Worm (Caenorhabditis elegans) whole organism, mixed stage, embryonic: Measurements from ENCODE around the gene frpr-10.

Experiments
- M03D4.4 ChIP-seq: sonication (generic microtip); optimal IDR thresholded peaks from 2 replicates; lab custom pipeline; 2017; ENCODE audit warnings: mild to moderate bottlenecking, missing genetic modification characterization, missing compliant biosample characterization
- bed-3 ChIP-seq: fragments of 200-800 bp; sonication (Bioruptor generic); optimal IDR thresholded peaks from 3 replicates; lab custom pipeline; 2018; ENCODE audit warnings: mild to moderate bottlenecking, missing genetic modification characterization, moderate library complexity, missing compliant biosample characterization
- blmp-1 ChIP-seq: fragments of 150-350 bp; optimal IDR thresholded peaks from 2 replicates; lab custom pipeline; 2014; ENCODE audit warnings: missing biosample characterization, missing genetic modification characterization
- ceh-39 ChIP-seq: fragments of 150-350 bp; optimal IDR thresholded peaks from 2 replicates; lab custom pipeline; 2014; ENCODE audit warnings: missing biosample characterization, missing genetic modification characterization
- ceh-43 ChIP-seq: fragments of 200-800 bp; sonication (Bioruptor generic); optimal IDR thresholded peaks from 2 replicates; lab custom pipeline; 2018; ENCODE audit warnings: mild to moderate bottlenecking, missing genetic modification characterization, moderate library complexity, missing compliant biosample characterization
- ceh-83 ChIP-seq: fragments of 200-800 bp; sonication (Bioruptor generic); optimal IDR thresholded peaks from 2 replicates; lab custom pipeline; 2018; ENCODE audit warnings: mild to moderate bottlenecking, missing genetic modification characterization, missing compliant biosample characterization
- ces-1 ChIP-seq: fragments of 150-350 bp; optimal IDR thresholded peaks from 2 replicates; lab custom pipeline; 2014; ENCODE audit warnings: missing biosample characterization, missing genetic modification reagents, missing genetic modification characterization
- drap-1 ChIP-seq: fragments of 200-800 bp; sonication (Bioruptor generic); optimal IDR thresholded peaks from 3 replicates; lab custom pipeline; 2018; ENCODE audit warnings: mild to moderate bottlenecking, missing genetic modification characterization, missing compliant biosample characterization
- elt-1 ChIP-seq: sonication (generic microtip); optimal IDR thresholded peaks from 2 replicates; lab custom pipeline; 2017; ENCODE audit warnings: missing genetic modification characterization, mild to moderate bottlenecking, missing compliant biosample characterization, antibody characterized with exemption, moderate library complexity, borderline replicate concordance; ENCODE audit not compliant: insufficient read depth
- elt-3 ChIP-seq: fragments of 150-350 bp; optimal IDR thresholded peaks from 2 replicates; lab custom pipeline; 2014; ENCODE audit warnings: missing biosample characterization, missing genetic modification characterization
- flh-1 ChIP-seq: fragments of 200-800 bp; sonication (Bioruptor generic); optimal IDR thresholded peaks from 2 replicates; lab custom pipeline; 2018; ENCODE audit warnings: mild to moderate bottlenecking, missing genetic modification characterization, moderate library complexity, missing compliant biosample characterization
- ham-2 ChIP-seq: fragments of 200-800 bp; sonication (Bioruptor generic); optimal IDR thresholded peaks from 2 replicates; lab custom pipeline; 2018; ENCODE audit warnings: mild to moderate bottlenecking, missing genetic modification characterization, missing compliant biosample characterization
- hlh-1 ChIP-seq: fragments of 150-350 bp; optimal IDR thresholded peaks from 2 replicates; lab custom pipeline; 2014; ENCODE audit warnings: missing biosample characterization, missing genetic modification reagents, missing genetic modification characterization
- lin-13 ChIP-seq: fragments of 150-350 bp; optimal IDR thresholded peaks from 2 replicates; lab custom pipeline; 2014; ENCODE audit warnings: missing biosample characterization, missing genetic modification characterization
- lin-32 ChIP-seq: fragments of 200-800 bp; sonication (Bioruptor generic); optimal IDR thresholded peaks from 2 replicates; lab custom pipeline; 2018; ENCODE audit warnings: mild to moderate bottlenecking, missing genetic modification characterization, missing compliant biosample characterization
- lsy-2 ChIP-seq: fragments of 150-350 bp; optimal IDR thresholded peaks from 2 replicates; lab custom pipeline; 2014; ENCODE audit warnings: missing biosample characterization, missing genetic modification characterization
- mab-5 ChIP-seq: fragments of 150-350 bp; optimal IDR thresholded peaks from 2 replicates; lab custom pipeline; 2014; ENCODE audit warnings: missing biosample characterization, missing genetic modification characterization
- mep-1 ChIP-seq: fragments of 150-350 bp; optimal IDR thresholded peaks from 2 replicates; lab custom pipeline; 2017; ENCODE audit warnings: missing biosample characterization, missing genetic modification reagents, missing genetic modification characterization, inconsistent platforms
- mls-2 ChIP-seq: sonication (generic microtip); optimal IDR thresholded peaks from 2 replicates; lab custom pipeline; 2016; ENCODE audit warnings: mild to moderate bottlenecking, missing genetic modification characterization, moderate library complexity, missing compliant biosample characterization
- nhr-12 ChIP-seq: fragments of 150-350 bp; optimal IDR thresholded peaks from 2 replicates; lab custom pipeline; 2014; ENCODE audit warnings: missing biosample characterization, missing genetic modification characterization
- nhr-2 ChIP-seq: fragments of 150-350 bp; optimal IDR thresholded peaks from 2 replicates; lab custom pipeline; 2014; ENCODE audit warnings: missing biosample characterization, missing genetic modification characterization
- nhr-237 ChIP-seq: fragments of 150-350 bp; optimal IDR thresholded peaks from 2 replicates; lab custom pipeline; 2014; ENCODE audit warnings: missing biosample characterization, missing genetic modification characterization
- nhr-28 ChIP-seq: fragments of 150-350 bp; optimal IDR thresholded peaks from 2 replicates; lab custom pipeline; 2014; ENCODE audit warnings: missing biosample characterization, missing genetic modification characterization
- nhr-76 ChIP-seq: sonication (generic microtip); optimal IDR thresholded peaks from 2 replicates; lab custom pipeline; 2017; ENCODE audit warnings: missing biosample characterization, missing genetic modification characterization
- pha-4 ChIP-seq: fragments of 150-350 bp; optimal IDR thresholded peaks from 2 replicates; lab custom pipeline; 2018; ENCODE audit warnings: missing biosample characterization, missing genetic modification reagents, missing genetic modification characterization
- sptf-1 ChIP-seq: sonication (generic microtip); optimal IDR thresholded peaks from 2 replicates; lab custom pipeline; 2017; ENCODE audit warnings: mild to moderate bottlenecking, missing genetic modification characterization, moderate library complexity, missing compliant biosample characterization
- tbx-8 ChIP-seq: fragments of 200-800 bp; sonication (Bioruptor generic); optimal IDR thresholded peaks from 2 replicates; lab custom pipeline; 2018; ENCODE audit warnings: mild to moderate bottlenecking, missing genetic modification characterization, moderate library complexity, missing compliant biosample characterization
- unc-120 ChIP-seq: sonication (generic microtip); optimal IDR thresholded peaks from 2 replicates; lab custom pipeline; 2017; ENCODE audit warnings: missing genetic modification characterization, missing compliant biosample characterization; ENCODE audit not compliant: poor library complexity, severe bottlenecking
- unc-39 ChIP-seq: fragments of 150-350 bp; optimal IDR thresholded peaks from 2 replicates; lab custom pipeline; 2014; ENCODE audit warnings: missing biosample characterization, missing genetic modification characterization
- unc-62 ChIP-seq: fragments of 150-350 bp; optimal IDR thresholded peaks from 2 replicates; lab custom pipeline; 2014; ENCODE audit warnings: missing biosample characterization, missing genetic modification reagents, missing genetic modification characterization
- zip-8 ChIP-seq: fragments of 150-350 bp; optimal IDR thresholded peaks from 2 replicates; lab custom pipeline; 2014; ENCODE audit warnings: missing biosample characterization, missing genetic modification characterization
- ztf-11 ChIP-seq: fragments of 150-350 bp; optimal IDR thresholded peaks from 2 replicates; lab custom pipeline; 2014; ENCODE audit warnings: missing biosample characterization, missing genetic modification characterization

frpr-10 gene

ce11 chrIV:7958092-7958491, 488 bp downstream of the frpr-10 start:
- TF ChIP-seq blmp-1: no peak
- no peak for TF ChIP-seq flh-1 (GFP tag; lab: Kevin White, UChicago)
- TF ChIP-seq bed-3 (GFP tag; lab: Kevin White, UChicago): no peak
- no peak for TF ChIP-seq zip-8 (tag; lab: Kevin White, UChicago)
- TF ChIP-seq unc-62 (GFP tag; lab: Kevin White, UChicago): no peak
- no peak for TF ChIP-seq hlh-1
- TF ChIP-seq elt-3: no peak
- no peak for TF ChIP-seq ces-1
- no peak for TF ChIP-seq lin-32 (GFP tag; lab: Kevin White, UChicago)
- TF ChIP-seq ztf-11 (tag; lab: Kevin White, UChicago): no peak
- no peak for TF ChIP-seq ceh-39 (tag; lab: Kevin White, UChicago)
- TF ChIP-seq nhr-2 (tag; lab: Kevin White, UChicago): no peak
- TF ChIP-seq unc-120: no peak
- TF ChIP-seq nhr-76 (tag; lab: Kevin White, UChicago): no peak
- no peak for TF ChIP-seq elt-1 (tag; lab: Kevin White, UChicago)
- no peak for TF ChIP-seq M03D4.4 (tag; lab: Kevin White, UChicago)
- no peak for TF ChIP-seq nhr-12 (tag; lab: Kevin White, UChicago)

DNA sequence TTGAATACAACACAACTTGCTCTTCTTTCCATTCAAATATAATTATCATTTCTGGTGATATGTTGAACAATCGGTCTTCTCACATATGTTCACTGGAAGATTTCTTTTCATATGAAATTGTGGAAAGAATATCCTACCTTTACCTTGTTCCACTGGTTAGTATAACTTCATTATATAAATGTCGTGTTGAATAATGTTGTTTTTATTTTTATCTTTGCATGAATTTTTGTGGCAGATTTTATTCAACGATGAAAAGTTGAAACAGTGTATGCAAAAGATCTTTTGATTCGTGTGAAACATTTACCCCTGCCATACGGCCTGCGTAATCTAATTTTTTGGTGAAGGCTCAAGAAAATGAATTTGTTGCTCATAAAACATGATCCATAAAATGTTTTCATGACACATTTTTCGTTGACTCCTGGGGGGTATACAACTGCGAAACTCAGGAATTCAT, 4.3 kb downstream of the frpr-10 start:
- TF ChIP-seq blmp-1 (no peak), ham-2 (GFP tag; lab: Kevin White, UChicago) (no peak), elt-1 (tag; lab: Kevin White, UChicago) (no peak), mep-1 (tag; lab: Kevin White, UChicago) (no peak), zip-8 (tag; lab: Kevin White, UChicago) (no peak), elt-3 (no peak), bed-3 (GFP tag; lab: Kevin White, UChicago) (no peak), nhr-237 (tag; lab: Kevin White, UChicago) (no peak), tbx-8 (GFP tag; lab: Kevin White, UChicago) (no peak), unc-120 (no peak), lin-13 (tag; lab: Kevin White, UChicago) (no peak), mab-5 (tag; lab: Kevin White, UChicago) (no peak)

- no peak for TF ChIP-seq zip-8 (tag; lab: Kevin White, UChicago)
- TF ChIP-seq pha-4: no peak
- no peak for TF ChIP-seq tbx-8 (GFP tag; lab: Kevin White, UChicago)
- TF ChIP-seq bed-3 (GFP tag; lab: Kevin White, UChicago): no peak
- no peak for TF ChIP-seq flh-1 (GFP tag; lab: Kevin White, UChicago)
- no peak for TF ChIP-seq nhr-2 (tag; lab: Kevin White, UChicago)
- TF ChIP-seq unc-120: no peak
- no peak for TF ChIP-seq ztf-11 (tag; lab: Kevin White, UChicago)
- TF ChIP-seq ceh-39 (tag; lab: Kevin White, UChicago): no peak
- TF ChIP-seq nhr-237 (tag; lab: Kevin White, UChicago): no peak
- TF ChIP-seq unc-62 (GFP tag; lab: Kevin White, UChicago): no peak
- TF ChIP-seq mls-2 (tag; lab: Kevin White, UChicago): no peak
- no peak for TF ChIP-seq unc-39 (tag; lab: Kevin White, UChicago)
- TF ChIP-seq ceh-83 (GFP tag; lab: Kevin White, UChicago): no peak
- TF ChIP-seq M03D4.4 (tag; lab: Kevin White, UChicago): no peak
- no peak for TF ChIP-seq hlh-1
- no peak for TF ChIP-seq elt-3
- no peak for TF ChIP-seq elt-1 (tag; lab: Kevin White, UChicago)
- TF ChIP-seq blmp-1: no peak
- TF ChIP-seq sptf-1 (tag; lab: Kevin White, UChicago): no peak
Observed at ce11 chrIV:7967006-7967405, 9.4 kb downstream of the frpr-10 start, which contains the start of gene F57H12.5. Gene F57H12.5, plus strand, starts transcription at chrIV:7967306.

ce11 chrIV:7976210-7976609, 18.6 kb downstream of the frpr-10 start, which contains the start of gene F57H12.6:
Gene F57H12.6, minus strand, starts transcription at chrIV:7976310.
- no peak for TF ChIP-seq ztf-11 (tag; lab: Kevin White, UChicago)
- no peak for TF ChIP-seq nhr-28
- TF ChIP-seq lin-13 (tag; lab: Kevin White, UChicago): no peak
- TF ChIP-seq elt-1 (tag; lab: Kevin White, UChicago): no peak
- no peak for TF ChIP-seq mep-1 (tag; lab: Kevin White, UChicago)
- TF ChIP-seq nhr-12 (tag; lab: Kevin White, UChicago): no peak
- TF ChIP-seq ceh-43 (GFP tag; lab: Kevin White, UChicago): no peak
- TF ChIP-seq nhr-237 (tag; lab: Kevin White, UChicago): no peak
- no peak for TF ChIP-seq flh-1 (GFP tag; lab: Kevin White, UChicago)
- TF ChIP-seq tbx-8 (GFP tag; lab: Kevin White, UChicago): no peak
- no peak for TF ChIP-seq lin-32 (GFP tag; lab: Kevin White, UChicago)
- no peak for TF ChIP-seq drap-1 (GFP tag; lab: Kevin White, UChicago)
- no peak for TF ChIP-seq pha-4
- TF ChIP-seq unc-120: no peak
- no peak for TF ChIP-seq ham-2 (GFP tag; lab: Kevin White, UChicago)
- TF ChIP-seq mls-2 (tag; lab: Kevin White, UChicago): no peak
- no peak for TF ChIP-seq ceh-39 (tag; lab: Kevin White, UChicago)
- TF ChIP-seq bed-3 (GFP tag; lab: Kevin White, UChicago): no peak
- TF ChIP-seq M03D4.4 (tag; lab: Kevin White, UChicago): no peak
- TF ChIP-seq lsy-2 (tag; lab: Kevin White, UChicago): no peak
